Worm (Caenorhabditis elegans) whole organism, mixed stage, embryonic: ENCODE results near the gene msp-49.
"Not testable (repeated sequence)": the region's sequence is repeated elsewhere in the genome, so short reads cannot be mapped to it uniquely, and the experiment has no call there.

ENCODE experiments used
- bed-3 ChIP-seq: fragments of 200-800 bp; sonication (Bioruptor generic); optimal IDR thresholded peaks from 3 replicates; lab custom pipeline; 2018; ENCODE audit warnings: mild to moderate bottlenecking, missing genetic modification characterization, moderate library complexity, missing compliant biosample characterization
- blmp-1 ChIP-seq: fragments of 150-350 bp; optimal IDR thresholded peaks from 2 replicates; lab custom pipeline; 2014; ENCODE audit warnings: missing biosample characterization, missing genetic modification characterization
- ceh-39 ChIP-seq: fragments of 150-350 bp; optimal IDR thresholded peaks from 2 replicates; lab custom pipeline; 2014; ENCODE audit warnings: missing biosample characterization, missing genetic modification characterization
- ceh-43 ChIP-seq: fragments of 200-800 bp; sonication (Bioruptor generic); optimal IDR thresholded peaks from 2 replicates; lab custom pipeline; 2018; ENCODE audit warnings: mild to moderate bottlenecking, missing genetic modification characterization, moderate library complexity, missing compliant biosample characterization
- ces-1 ChIP-seq: fragments of 150-350 bp; optimal IDR thresholded peaks from 2 replicates; lab custom pipeline; 2014; ENCODE audit warnings: missing biosample characterization, missing genetic modification reagents, missing genetic modification characterization
- cnd-1 ChIP-seq: fragments of 200-800 bp; sonication (Bioruptor generic); optimal IDR thresholded peaks from 2 replicates; lab custom pipeline; 2018; ENCODE audit warnings: mild to moderate bottlenecking, missing genetic modification characterization, missing compliant biosample characterization
- drap-1 ChIP-seq: fragments of 200-800 bp; sonication (Bioruptor generic); optimal IDR thresholded peaks from 3 replicates; lab custom pipeline; 2018; ENCODE audit warnings: mild to moderate bottlenecking, missing genetic modification characterization, missing compliant biosample characterization
- elt-1 ChIP-seq: sonication (generic microtip); optimal IDR thresholded peaks from 2 replicates; lab custom pipeline; 2017; ENCODE audit warnings: missing genetic modification characterization, mild to moderate bottlenecking, missing compliant biosample characterization, antibody characterized with exemption, moderate library complexity, borderline replicate concordance; ENCODE audit not compliant: insufficient read depth
- elt-3 ChIP-seq: fragments of 150-350 bp; optimal IDR thresholded peaks from 2 replicates; lab custom pipeline; 2014; ENCODE audit warnings: missing biosample characterization, missing genetic modification characterization
- ham-2 ChIP-seq: fragments of 200-800 bp; sonication (Bioruptor generic); optimal IDR thresholded peaks from 2 replicates; lab custom pipeline; 2018; ENCODE audit warnings: mild to moderate bottlenecking, missing genetic modification characterization, missing compliant biosample characterization
- hlh-1 ChIP-seq: fragments of 150-350 bp; optimal IDR thresholded peaks from 2 replicates; lab custom pipeline; 2014; ENCODE audit warnings: missing biosample characterization, missing genetic modification reagents, missing genetic modification characterization
- lin-13 ChIP-seq: fragments of 150-350 bp; optimal IDR thresholded peaks from 2 replicates; lab custom pipeline; 2014; ENCODE audit warnings: missing biosample characterization, missing genetic modification characterization
- lin-32 ChIP-seq: fragments of 200-800 bp; sonication (Bioruptor generic); optimal IDR thresholded peaks from 2 replicates; lab custom pipeline; 2018; ENCODE audit warnings: mild to moderate bottlenecking, missing genetic modification characterization, missing compliant biosample characterization
- mab-5 ChIP-seq: fragments of 150-350 bp; optimal IDR thresholded peaks from 2 replicates; lab custom pipeline; 2014; ENCODE audit warnings: missing biosample characterization, missing genetic modification characterization
- mep-1 ChIP-seq: fragments of 150-350 bp; optimal IDR thresholded peaks from 2 replicates; lab custom pipeline; 2017; ENCODE audit warnings: missing biosample characterization, missing genetic modification reagents, missing genetic modification characterization, inconsistent platforms
- mls-2 ChIP-seq: sonication (generic microtip); optimal IDR thresholded peaks from 2 replicates; lab custom pipeline; 2016; ENCODE audit warnings: mild to moderate bottlenecking, missing genetic modification characterization, moderate library complexity, missing compliant biosample characterization
- nhr-12 ChIP-seq: fragments of 150-350 bp; optimal IDR thresholded peaks from 2 replicates; lab custom pipeline; 2014; ENCODE audit warnings: missing biosample characterization, missing genetic modification characterization
- nhr-2 ChIP-seq: fragments of 150-350 bp; optimal IDR thresholded peaks from 2 replicates; lab custom pipeline; 2014; ENCODE audit warnings: missing biosample characterization, missing genetic modification characterization
- nhr-237 ChIP-seq: fragments of 150-350 bp; optimal IDR thresholded peaks from 2 replicates; lab custom pipeline; 2014; ENCODE audit warnings: missing biosample characterization, missing genetic modification characterization
- nhr-76 ChIP-seq: sonication (generic microtip); optimal IDR thresholded peaks from 2 replicates; lab custom pipeline; 2017; ENCODE audit warnings: missing biosample characterization, missing genetic modification characterization
- pha-4 ChIP-seq: fragments of 150-350 bp; optimal IDR thresholded peaks from 2 replicates; lab custom pipeline; 2018; ENCODE audit warnings: missing biosample characterization, missing genetic modification reagents, missing genetic modification characterization
- sem-2 ChIP-seq: fragments of 200-800 bp; sonication (Bioruptor generic); optimal IDR thresholded peaks from 2 replicates; lab custom pipeline; 2018; ENCODE audit warnings: mild to moderate bottlenecking, missing genetic modification characterization, missing compliant biosample characterization
- snpc-4 ChIP-seq: fragments of 150-350 bp; optimal IDR thresholded peaks from 2 replicates; lab custom pipeline; 2014; ENCODE audit warnings: missing biosample characterization, missing genetic modification characterization
- sptf-1 ChIP-seq: sonication (generic microtip); optimal IDR thresholded peaks from 2 replicates; lab custom pipeline; 2017; ENCODE audit warnings: mild to moderate bottlenecking, missing genetic modification characterization, moderate library complexity, missing compliant biosample characterization
- tbx-8 ChIP-seq: fragments of 200-800 bp; sonication (Bioruptor generic); optimal IDR thresholded peaks from 2 replicates; lab custom pipeline; 2018; ENCODE audit warnings: mild to moderate bottlenecking, missing genetic modification characterization, moderate library complexity, missing compliant biosample characterization
- unc-120 ChIP-seq: sonication (generic microtip); optimal IDR thresholded peaks from 2 replicates; lab custom pipeline; 2017; ENCODE audit warnings: missing genetic modification characterization, missing compliant biosample characterization; ENCODE audit not compliant: poor library complexity, severe bottlenecking
- unc-39 ChIP-seq: fragments of 150-350 bp; optimal IDR thresholded peaks from 2 replicates; lab custom pipeline; 2014; ENCODE audit warnings: missing biosample characterization, missing genetic modification characterization
- unc-62 ChIP-seq: fragments of 150-350 bp; optimal IDR thresholded peaks from 2 replicates; lab custom pipeline; 2014; ENCODE audit warnings: missing biosample characterization, missing genetic modification reagents, missing genetic modification characterization
- zip-8 ChIP-seq: fragments of 150-350 bp; optimal IDR thresholded peaks from 2 replicates; lab custom pipeline; 2014; ENCODE audit warnings: missing biosample characterization, missing genetic modification characterization
- ztf-11 ChIP-seq: fragments of 150-350 bp; optimal IDR thresholded peaks from 2 replicates; lab custom pipeline; 2014; ENCODE audit warnings: missing biosample characterization, missing genetic modification characterization

The msp-49 gene

DNA sequence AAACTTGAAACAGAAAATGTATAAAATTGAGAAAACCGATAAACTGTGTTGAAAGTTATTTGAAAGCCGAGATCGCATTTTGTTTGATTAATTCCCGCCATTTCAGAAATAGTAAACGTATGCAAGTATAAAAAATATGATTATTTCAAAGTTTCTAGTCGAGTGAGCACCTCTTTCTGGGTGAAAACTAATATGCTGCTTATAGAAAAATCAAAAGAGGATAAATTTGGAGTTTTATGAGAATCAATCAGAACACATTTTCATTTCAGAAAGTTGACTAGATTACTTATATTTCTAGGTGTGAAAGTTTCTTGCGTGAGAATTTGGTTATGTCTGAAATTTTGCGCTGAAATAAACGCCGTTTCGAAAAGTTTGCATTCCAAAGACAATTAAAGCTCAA, 36.6 kb upstream of the msp-49 start, which contains the start of gene srb-13:
TSS of gene srb-13 (minus strand) at position 101 of the 400 bp plus-strand sequence.
- TF ChIP-seq drap-1 (no peak), lin-13 (tag; lab: Kevin White, UChicago) (no peak), mep-1 (tag; lab: Kevin White, UChicago) (no peak), sptf-1 (tag; lab: Kevin White, UChicago) (no peak), blmp-1 (tag; lab: Kevin White, UChicago) (no peak), mls-2 (tag; lab: Kevin White, UChicago) (no peak), elt-3 (tag; lab: Kevin White, UChicago) (no peak), bed-3 (GFP tag; lab: Kevin White, UChicago) (no peak), nhr-237 (tag; lab: Kevin White, UChicago) (no peak), unc-62 (no peak), mab-5 (tag; lab: Kevin White, UChicago) (no peak), hlh-1 (tag; lab: Kevin White, UChicago) (no peak), unc-120 (tag; lab: Kevin White, UChicago) (no peak), nhr-76 (no peak), ham-2 (GFP tag; lab: Kevin White, UChicago) (no peak), elt-1 (tag; lab: Kevin White, UChicago) (no peak), pha-4 (tag; lab: Kevin White, UChicago) (no peak), ceh-43 (GFP tag; lab: Kevin White, UChicago) (no peak)

DNA sequence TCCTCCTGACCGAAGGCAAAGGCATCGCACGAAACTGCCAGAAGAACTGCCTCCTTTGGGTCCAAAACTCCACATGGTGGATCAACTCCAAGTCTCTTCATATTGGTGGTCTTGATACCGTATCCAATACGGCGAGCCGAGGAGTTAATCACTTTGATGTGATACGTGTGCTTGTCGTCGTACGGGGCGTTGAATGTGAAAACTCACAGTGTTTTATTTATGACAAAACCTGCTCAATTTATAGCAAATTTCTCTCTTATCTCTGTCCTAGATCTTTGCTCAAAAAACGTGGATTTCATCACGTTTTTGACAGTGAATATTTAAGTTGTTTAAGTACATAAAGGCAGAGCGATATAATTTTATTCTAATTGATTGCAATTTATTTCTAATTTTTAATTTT, 35.4 kb upstream of the msp-49 start, which contains the start of gene F58A6.9:
TSS of gene F58A6.9 (minus strand) at position 101 of the 400 bp plus-strand sequence.
- not testable (repeated sequence) for TF ChIP-seq tbx-8, sem-2, ces-1 (GFP tag; lab: Kevin White, UChicago)

DNA sequence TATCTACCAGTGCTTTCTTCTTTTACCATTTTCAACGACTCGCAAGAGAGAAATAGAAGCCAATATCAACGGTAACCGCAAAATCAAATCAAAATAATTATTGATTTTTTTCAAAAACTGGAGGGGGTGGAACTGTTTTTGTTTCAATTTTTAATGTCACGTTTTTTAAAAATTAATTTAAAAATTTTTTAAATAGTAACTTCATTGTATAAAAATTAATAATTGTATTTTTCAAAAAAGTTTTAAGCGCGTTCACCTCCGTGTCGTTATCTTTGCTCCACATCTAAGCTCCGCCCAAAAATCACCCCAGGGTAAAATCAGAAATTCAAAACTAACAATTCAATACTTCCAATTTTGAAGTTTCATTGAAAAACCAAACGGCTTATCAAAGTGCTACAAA, 33.1 kb upstream of the msp-49 start, which contains the start of gene C27D6.11:
TSS of gene C27D6.11 (minus strand) at position 101 of the 400 bp plus-strand sequence.
- TF ChIP-seq ces-1 (GFP tag; lab: Kevin White, UChicago) = no peak
- TF ChIP-seq lin-13 (tag; lab: Kevin White, UChicago) = no peak
- TF ChIP-seq nhr-12 = no peak
- TF ChIP-seq drap-1 = no peak
- TF ChIP-seq mab-5 (tag; lab: Kevin White, UChicago) = no peak
- no peak for TF ChIP-seq snpc-4 (tag; lab: Kevin White, UChicago)
- no peak for TF ChIP-seq nhr-2
- TF ChIP-seq cnd-1 (tag; lab: Kevin White, UChicago) = no peak
- TF ChIP-seq pha-4 (tag; lab: Kevin White, UChicago) = no peak
- no peak for TF ChIP-seq blmp-1 (tag; lab: Kevin White, UChicago)
- no peak for TF ChIP-seq lin-32
- TF ChIP-seq ceh-39 (tag; lab: Kevin White, UChicago) = no peak
- TF ChIP-seq ham-2 (GFP tag; lab: Kevin White, UChicago) = no peak
- no peak for TF ChIP-seq ztf-11 (tag; lab: Kevin White, UChicago)
- TF ChIP-seq sptf-1 (tag; lab: Kevin White, UChicago) = no peak
- TF ChIP-seq nhr-76 = no peak
- no peak for TF ChIP-seq sem-2 (GFP tag; lab: Kevin White, UChicago)
- TF ChIP-seq tbx-8 (GFP tag; lab: Kevin White, UChicago) = no peak
- TF ChIP-seq ceh-43 (GFP tag; lab: Kevin White, UChicago) = no peak
- no peak for TF ChIP-seq mls-2 (tag; lab: Kevin White, UChicago)

DNA sequence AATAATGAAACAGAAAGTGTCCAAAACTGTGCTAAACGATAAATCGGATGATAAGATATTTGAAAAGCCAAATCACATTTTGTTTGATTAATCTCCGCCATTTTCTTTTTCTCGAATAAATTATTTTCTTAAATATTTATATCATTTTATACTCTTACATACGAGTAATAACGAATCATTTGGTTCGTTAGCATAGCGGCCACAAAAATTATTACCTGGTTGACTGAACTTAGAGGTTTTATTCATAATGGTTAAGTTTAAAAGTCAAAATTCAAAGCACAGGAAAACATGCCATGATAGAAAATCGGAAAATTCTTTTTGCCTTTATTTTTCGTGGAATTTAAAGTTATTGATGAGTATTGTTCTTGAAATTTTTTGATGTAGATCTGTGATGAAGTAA, 30.9 kb upstream of the msp-49 start, which contains the start of gene srb-5:
TSS of gene srb-5 (minus strand) at position 101 of the 400 bp plus-strand sequence.
- TF ChIP-seq nhr-12 = no peak
- TF ChIP-seq unc-62 = no peak
- TF ChIP-seq unc-120 (tag; lab: Kevin White, UChicago) = no peak
- no peak for TF ChIP-seq blmp-1 (tag; lab: Kevin White, UChicago)
- TF ChIP-seq sem-2 (GFP tag; lab: Kevin White, UChicago) = no peak
- TF ChIP-seq mep-1 (tag; lab: Kevin White, UChicago) = no peak
- no peak for TF ChIP-seq snpc-4 (tag; lab: Kevin White, UChicago)
- TF ChIP-seq elt-1 (tag; lab: Kevin White, UChicago) = no peak
- no peak for TF ChIP-seq nhr-76
- no peak for TF ChIP-seq elt-3 (tag; lab: Kevin White, UChicago)
- no peak for TF ChIP-seq zip-8
- no peak for TF ChIP-seq drap-1
- no peak for TF ChIP-seq unc-39 (tag; lab: Kevin White, UChicago)
- TF ChIP-seq ztf-11 (tag; lab: Kevin White, UChicago) = no peak
- no peak for TF ChIP-seq ceh-43 (GFP tag; lab: Kevin White, UChicago)
- TF ChIP-seq, all 35 proteins: peak for 0
